Fruit fly (Drosophila melanogaster): ENCODE results near the gene CG15561.

The CG15561 gene

DNA sequence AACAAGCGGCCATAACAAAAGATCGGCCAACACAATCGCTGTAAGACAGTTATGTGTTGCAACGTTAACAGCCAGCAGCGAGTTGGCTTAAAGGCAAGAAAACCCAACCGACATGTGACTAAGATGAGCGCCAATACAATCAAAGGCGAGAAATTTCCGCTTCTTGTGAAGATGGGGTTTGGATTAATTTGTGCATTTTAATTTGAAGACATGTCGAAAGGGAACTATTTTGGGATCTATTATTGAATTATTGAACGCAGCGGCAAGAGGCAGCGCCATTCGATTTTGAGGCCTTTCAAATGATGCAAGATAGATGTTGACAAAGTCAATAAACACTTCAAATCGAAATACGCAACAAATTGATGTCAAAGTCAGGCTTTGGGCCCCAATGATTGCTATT, 25.4 kb upstream of the CG15561 start (continued):
- TF ChIP-seq NC2α (GFP tag; optimal IDR thresholded peaks at IDR 0.05) (no peak), NfI (GFP tag; optimal IDR thresholded peaks at IDR 0.05) (no peak), gsb (GFP tag; IDR thresholded peaks at IDR 0.05) (no peak), CG12071 (GFP tag; optimal IDR thresholded peaks at IDR 0.05) (peak; percentile 10), slou (GFP tag; optimal IDR thresholded peaks at IDR 0.05) (no peak), sqz (GFP tag; optimal IDR thresholded peaks at IDR 0.05) (no peak)

DNA sequence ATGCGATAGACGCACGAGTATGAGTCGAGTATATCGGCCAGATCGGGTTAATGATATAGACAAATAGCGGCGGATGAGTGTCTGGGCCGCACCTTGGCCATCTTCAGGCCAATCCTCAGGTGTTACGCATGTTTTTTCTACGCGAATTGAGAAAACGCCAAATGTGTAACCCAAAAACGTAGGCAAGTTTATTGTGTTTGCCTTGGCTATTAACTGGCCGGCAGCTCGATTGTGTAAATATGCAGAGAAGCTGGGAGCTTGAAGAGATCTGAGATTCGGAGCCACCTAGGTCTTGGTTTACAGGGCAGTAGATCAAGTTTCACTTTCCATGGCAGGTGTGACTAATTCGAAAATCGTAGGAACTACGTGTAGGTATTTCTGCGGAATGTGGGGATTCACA, 24.3 kb upstream of the CG15561 start:
- TF ChIP-seq CG17912 (GFP tag; optimal IDR thresholded peaks at IDR 0.05) (peak; percentile 19), unc-4 (GFP tag; IDR thresholded peaks at IDR 0.05; ENCODE audit: partially characterized antibody) (no peak), CG12071 (GFP tag; optimal IDR thresholded peaks at IDR 0.05) (peak; percentile 35), CG8478 (optimal IDR thresholded peaks at IDR 0.05) (no peak), Pdp1 (GFP tag; optimal IDR thresholded peaks at IDR 0.05) (peak in 1 of 2 experiments; percentile 29), Asciz (GFP tag; optimal IDR thresholded peaks at IDR 0.05) (peak; percentile 27), seq (GFP tag; IDR thresholded peaks at IDR 0.05) (0 out of 2 replicates have a peak, but pooled peaks have one; percentile 34), CG15269 (tag; optimal IDR thresholded peaks at IDR 0.05) (peak; percentile 16), Hr78 (GFP tag; optimal IDR thresholded peaks at IDR 0.05) (peak in 1 of 2 experiments; percentile 76), Sox102F (GFP tag; optimal IDR thresholded peaks at IDR 0.05) (no peak), CG12769 (tag; optimal IDR thresholded peaks at IDR 0.05) (peak; percentile 1), otp (GFP tag; IDR thresholded peaks at IDR 0.05) (peak; percentile 14; the same call in 1 of the 3 replicates), jigr1 (GFP tag; IDR thresholded peaks at IDR 0.05) (no peak), Med (GFP tag) (peak; percentile 79), Bteb2 (GFP tag; optimal IDR thresholded peaks at IDR 0.05) (no peak), CG6765 (GFP tag; optimal IDR thresholded peaks at IDR 0.05) (peak; percentile 20), vvl (GFP tag; IDR thresholded peaks at IDR 0.05) (0 out of 2 replicates have a peak, but pooled peaks have one; percentile 27), CG2120 (GFP tag; optimal IDR thresholded peaks at IDR 0.05) (peak; percentile 4), ase (GFP tag; IDR thresholded peaks at IDR 0.05) (no peak), Blimp-1 (GFP tag; optimal IDR thresholded peaks at IDR 0.05) (peak; percentile 67), nau (GFP tag; optimal IDR thresholded peaks at IDR 0.05) (no peak), CG2678 (tag; optimal IDR thresholded peaks at IDR 0.05) (peak; percentile 16), sd (tag; optimal IDR thresholded peaks at IDR 0.05) (peak; percentile 8), Dip3 (GFP tag; optimal IDR thresholded peaks at IDR 0.05) (peak; percentile 4), Myb (GFP tag; optimal IDR thresholded peaks at IDR 0.05) (no peak), zfh2 (GFP tag; optimal IDR thresholded peaks at IDR 0.05) (peak; percentile 3), wek (GFP tag; optimal IDR thresholded peaks at IDR 0.05) (peak; percentile 14), CG6254 (GFP tag; optimal IDR thresholded peaks at IDR 0.05) (no peak), lab (GFP tag; optimal IDR thresholded peaks at IDR 0.05) (peak; percentile 49), unpg (GFP tag; optimal IDR thresholded peaks at IDR 0.05) (no peak), bab2 (GFP tag; optimal IDR thresholded peaks at IDR 0.05) (no peak), ATbp (GFP tag; optimal IDR thresholded peaks at IDR 0.05) (peak; percentile 54)

DNA sequence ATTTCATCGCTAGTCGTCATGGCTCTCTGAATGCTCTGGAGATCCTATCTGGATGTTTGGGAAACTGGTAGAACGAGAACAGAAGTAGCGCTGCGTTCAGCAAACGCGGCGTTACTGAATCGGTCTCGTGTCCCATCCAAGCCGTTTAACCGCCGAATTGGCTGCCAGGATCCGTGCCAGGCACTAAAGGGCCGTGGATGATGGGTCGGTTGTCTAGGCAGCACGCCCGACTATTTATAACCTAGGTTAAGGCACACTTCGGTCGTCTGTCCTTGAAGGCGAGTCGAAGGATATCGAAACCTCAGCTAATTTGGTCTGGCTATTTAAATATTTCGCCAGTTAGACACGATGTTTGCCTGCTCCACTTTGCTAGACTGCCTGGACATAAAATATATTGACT, 19.5 kb upstream of the CG15561 start, which contains the start of gene CG15564:
CG15564 (minus strand) TSS at position 101 of the 400 bp plus-strand sequence.
- no peak for TF ChIP-seq otp (GFP tag; IDR thresholded peaks at IDR 0.05)
- TF ChIP-seq pan (optimal IDR thresholded peaks at IDR 0.05): no peak
- TF ChIP-seq pan (GFP tag; optimal IDR thresholded peaks at IDR 0.05 in 1 of 2, IDR thresholded peaks at IDR 0.05 in 1 of 2): peak in 1 of 2 experiments; percentile 8
- peak; percentile 34 for TF ChIP-seq sens (GFP tag)
